Fruit fly (Drosophila melanogaster): ENCODE data around the gene Dhps.

DNA sequence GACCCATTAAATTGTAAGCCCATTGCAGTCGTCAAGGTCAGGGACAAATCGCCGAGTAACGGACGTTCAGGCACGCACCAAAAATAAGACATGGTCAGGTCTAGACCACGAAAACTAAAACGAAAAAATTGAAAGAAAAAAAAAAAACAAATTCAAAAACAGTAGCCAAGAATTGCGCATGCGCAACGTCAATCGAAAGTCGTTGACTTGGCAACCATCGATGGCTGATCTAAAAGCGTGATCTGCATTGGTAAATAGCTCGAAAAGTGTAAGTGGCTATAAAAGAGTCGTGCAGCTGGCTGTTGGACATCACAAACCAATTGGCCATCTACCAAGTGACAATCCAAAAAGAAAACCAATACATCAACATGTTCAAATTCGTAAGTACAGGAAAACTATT, 23.8 kb downstream of the Dhps start, which contains the start of gene CG13678:
- TF ChIP-seq EcR (GFP tag; optimal IDR thresholded peaks at IDR 0.05) (no peak), Dll (optimal IDR thresholded peaks at IDR 0.05) (no peak), CG8478 (optimal IDR thresholded peaks at IDR 0.05) (no peak)
